Worm (Caenorhabditis elegans) whole organism, late embryonic: ENCODE results near the gene mpk-1.

Experiments used
- F13H6.1 ChIP-seq: sonication (generic microtip); optimal IDR thresholded peaks from 2 replicates; lab custom pipeline; 2016; ENCODE audit warnings: missing genetic modification characterization, missing compliant biosample characterization
- K02D7.2 ChIP-seq: sonication (generic microtip); optimal IDR thresholded peaks from 2 replicates; lab custom pipeline; 2017; ENCODE audit warnings: mild to moderate bottlenecking, missing genetic modification characterization, missing compliant biosample characterization
- ahr-1 ChIP-seq: sonication (generic microtip); optimal IDR thresholded peaks from 2 replicates; lab custom pipeline; 2016; ENCODE audit warnings: missing genetic modification characterization, missing compliant biosample characterization
- ceh-18 ChIP-seq: sonication (generic microtip); optimal IDR thresholded peaks from 2 replicates; lab custom pipeline; 2016; ENCODE audit warnings: missing genetic modification characterization, missing compliant biosample characterization
- ceh-34 ChIP-seq: sonication (generic microtip); optimal IDR thresholded peaks from 2 replicates; lab custom pipeline; 2016; ENCODE audit warnings: mild to moderate bottlenecking, missing genetic modification characterization, missing compliant biosample characterization
- fkh-10 ChIP-seq: fragments of 150-350 bp; optimal IDR thresholded peaks from 2 replicates; lab custom pipeline; 2014; ENCODE audit warnings: missing biosample characterization, missing genetic modification reagents, missing genetic modification characterization
- hlh-8 ChIP-seq: sonication (generic microtip); optimal IDR thresholded peaks from 2 replicates; lab custom pipeline; 2016; ENCODE audit warnings: missing genotype, missing genetic modification characterization, missing compliant biosample characterization
- tbx-7 ChIP-seq: sonication (generic microtip); optimal IDR thresholded peaks from 2 replicates; lab custom pipeline; 2016; ENCODE audit warnings: missing genotype, missing genetic modification characterization, missing compliant biosample characterization
- unc-42 ChIP-seq: sonication (generic microtip); optimal IDR thresholded peaks from 2 replicates; lab custom pipeline; 2016; ENCODE audit warnings: missing genotype, missing genetic modification characterization, missing compliant biosample characterization
- unc-55 ChIP-seq: sonication (generic microtip); optimal IDR thresholded peaks from 2 replicates; lab custom pipeline; 2017; ENCODE audit warnings: missing biosample characterization, missing genetic modification reagents, missing genetic modification characterization
- zip-5 ChIP-seq: sonication (generic microtip); optimal IDR thresholded peaks from 2 replicates; lab custom pipeline; 2016; ENCODE audit warnings: missing genetic modification characterization, missing compliant biosample characterization
- ztf-16 ChIP-seq: sonication (generic microtip); optimal IDR thresholded peaks from 2 replicates; lab custom pipeline; 2017; ENCODE audit warnings: missing genetic modification characterization, missing compliant biosample characterization

DNA sequence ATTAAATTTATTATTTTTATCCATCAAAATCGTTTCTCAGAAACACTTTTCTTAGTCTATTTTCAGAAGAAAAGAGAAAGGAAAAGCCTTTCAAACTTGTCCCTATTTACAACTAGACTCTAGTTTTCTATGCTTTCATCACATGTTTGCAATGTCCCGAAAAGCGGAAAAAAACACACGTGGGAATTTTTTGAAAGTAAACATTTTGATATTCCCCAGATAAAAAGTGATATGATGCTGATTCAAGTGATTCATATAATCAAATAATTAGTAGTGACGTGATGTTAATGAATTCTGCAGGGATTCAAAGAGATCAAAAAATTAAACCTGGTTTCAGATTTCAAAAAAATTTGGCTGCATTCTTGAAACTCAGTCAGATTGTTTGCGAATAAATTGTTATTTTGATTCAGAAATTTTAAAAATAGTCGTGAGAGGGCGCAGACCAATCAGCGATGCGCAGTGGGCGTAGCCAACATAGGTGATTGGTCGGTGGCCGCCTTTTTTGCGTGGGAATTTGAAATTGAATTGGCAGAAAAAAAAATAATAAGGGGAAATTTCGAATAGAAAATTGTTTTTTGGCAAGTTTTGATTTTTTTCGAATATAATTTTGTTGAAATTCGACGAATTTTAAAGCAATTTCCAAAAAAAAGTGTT, 6.9 kb upstream of the mpk-1 start:
- TF ChIP-seq F13H6.1 (tag; lab: Kevin White, UChicago) (no peak), unc-55 (GFP tag; lab: Kevin White, UChicago) (no peak), ztf-16 (tag; lab: Kevin White, UChicago) (no peak), ceh-18 (tag; lab: Kevin White, UChicago) (no peak), zip-5 (tag; lab: Kevin White, UChicago) (no peak), ceh-34 (no peak), ahr-1 (tag; lab: Kevin White, UChicago) (no peak), fkh-10 (no peak), K02D7.2 (tag; lab: Kevin White, UChicago) (no peak), tbx-7 (tag; lab: Kevin White, UChicago) (no peak), unc-42 (tag; lab: Kevin White, UChicago) (no peak), hlh-8 (tag; lab: Kevin White, UChicago) (no peak)
